Fruit fly (Drosophila melanogaster) whole organism, prepupa: ENCODE results near the gene CG31664.
A peak's percentile ranks its signal among the peaks of the same experiment; 100 is the strongest.

Experiments
- Blimp-1 ChIP-seq: fragments of 200-800 bp; sonication (Bioruptor generic); optimal IDR thresholded peaks from 3 replicates; lab custom pipeline; 2017; ENCODE audit warnings: missing biosample characterization, missing genetic modification characterization, mild to moderate bottlenecking, moderate library complexity, missing genetic modification reagents
- CG10631 ChIP-seq: fragments of 200-800 bp; sonication (Bioruptor generic); optimal IDR thresholded peaks from 2 replicates; lab custom pipeline; 2016; ENCODE audit warnings: missing biosample characterization, missing genetic modification characterization
- CG10669 ChIP-seq: fragments of 200-800 bp; sonication (Bioruptor generic); optimal IDR thresholded peaks from 3 replicates; lab custom pipeline; 2018; ENCODE audit warnings: missing biosample characterization, mild to moderate bottlenecking, missing genetic modification characterization, moderate library complexity
- CG11294 ChIP-seq: fragments of 200-800 bp; sonication (Bioruptor generic); IDR thresholded peaks from 2 replicates; pipeline ENCODE4 v1.3.6; 2022; ENCODE audit warnings: missing biosample characterization, missing genetic modification characterization
- CG11762 ChIP-seq: fragments of 200-800 bp; sonication (Bioruptor generic); optimal IDR thresholded peaks from 3 replicates; lab custom pipeline; 2016; ENCODE audit warnings: missing biosample characterization, missing genetic modification characterization; ENCODE audit not compliant: insufficient read depth
- CG15336 ChIP-seq: fragments of 200-800 bp; sonication (Bioruptor generic); IDR thresholded peaks from 2 replicates; pipeline ENCODE4 v1.3.6; 2022; ENCODE audit warnings: missing biosample characterization, missing genetic modification characterization
- CG1621 ChIP-seq: fragments of 200-800 bp; sonication (Bioruptor generic); optimal IDR thresholded peaks from 3 replicates; lab custom pipeline; 2018; ENCODE audit warnings: missing biosample characterization, mild to moderate bottlenecking, missing genetic modification characterization
- CG16779 ChIP-seq: fragments of 200-800 bp; sonication (Bioruptor generic); optimal IDR thresholded peaks from 3 replicates; lab custom pipeline; 2017; ENCODE audit warnings: missing biosample characterization, mild to moderate bottlenecking, missing genetic modification characterization
- CG32006 ChIP-seq: fragments of 200-800 bp; sonication (Bioruptor generic); optimal IDR thresholded peaks from 3 replicates; lab custom pipeline; 2017; ENCODE audit warnings: missing biosample characterization, mild to moderate bottlenecking, missing genetic modification characterization
- CG34406 ChIP-seq: fragments of 200-800 bp; sonication (Bioruptor generic); optimal IDR thresholded peaks from 3 replicates; lab custom pipeline; 2016; ENCODE audit warnings: missing biosample characterization, missing genetic modification characterization
- CG3919 ChIP-seq: fragments of 200-800 bp; sonication (Bioruptor generic); optimal IDR thresholded peaks from 3 replicates; lab custom pipeline; 2016; ENCODE audit warnings: missing biosample characterization, missing genetic modification characterization
- CG4318 ChIP-seq: fragments of 200-800 bp; sonication (Bioruptor generic); optimal IDR thresholded peaks from 3 replicates; lab custom pipeline; 2017; ENCODE audit warnings: missing biosample characterization, mild to moderate bottlenecking, missing genetic modification characterization
- CG6163 ChIP-seq: fragments of 200-800 bp; sonication (Bioruptor generic); IDR thresholded peaks from 3 replicates; pipeline ENCODE4 v1.3.6; 2022; ENCODE audit warnings: missing biosample characterization, missing genetic modification characterization
- CG6276 ChIP-seq: fragments of 200-800 bp; sonication (Bioruptor generic); optimal IDR thresholded peaks from 2 replicates; lab custom pipeline; 2017; ENCODE audit warnings: missing biosample characterization, mild to moderate bottlenecking, missing genetic modification characterization
- CG6792 ChIP-seq: fragments of 200-800 bp; sonication (Bioruptor generic); optimal IDR thresholded peaks from 3 replicates; lab custom pipeline; 2016; ENCODE audit warnings: missing biosample characterization, missing genetic modification characterization
- CG6854 ChIP-seq: fragments of 200-800 bp; sonication (Bioruptor generic); optimal IDR thresholded peaks from 2 replicates; lab custom pipeline; 2017; ENCODE audit warnings: missing biosample characterization, mild to moderate bottlenecking, missing genetic modification characterization
- CG8119 ChIP-seq: fragments of 200-800 bp; sonication (Bioruptor generic); IDR thresholded peaks from 3 replicates; pipeline ENCODE4 v1.3.6; 2022; ENCODE audit warnings: missing biosample characterization, missing genetic modification characterization
- CG8319 ChIP-seq: fragments of 200-800 bp; sonication (Bioruptor generic); optimal IDR thresholded peaks from 3 replicates; lab custom pipeline; 2016; ENCODE audit warnings: missing biosample characterization, missing genetic modification characterization
- CG8632 ChIP-seq: fragments of 200-800 bp; sonication (Bioruptor generic); optimal IDR thresholded peaks from 3 replicates; lab custom pipeline; 2016; ENCODE audit warnings: missing biosample characterization, missing genetic modification characterization
- CG9139 ChIP-seq: fragments of 200-800 bp; sonication (Bioruptor generic); optimal IDR thresholded peaks from 3 replicates; lab custom pipeline; 2017; ENCODE audit warnings: missing biosample characterization, mild to moderate bottlenecking, missing genetic modification characterization
- Eip75B ChIP-seq: fragments of 200-800 bp; sonication (Bioruptor generic); optimal IDR thresholded peaks from 3 replicates; lab custom pipeline; 2016; ENCODE audit warnings: missing biosample characterization, missing genetic modification characterization
- Eip78C ChIP-seq: fragments of 200-800 bp; sonication (Bioruptor generic); peaks from one replicate; lab custom pipeline; 2016; ENCODE audit warnings: missing biosample characterization, missing genetic modification characterization
- Ets21C ChIP-seq: fragments of 200-800 bp; sonication (Bioruptor generic); optimal IDR thresholded peaks from 3 replicates; lab custom pipeline; 2016; ENCODE audit warnings: missing biosample characterization, missing genetic modification characterization
- Hr38 ChIP-seq: sonication (Bioruptor generic); optimal IDR thresholded peaks from 2 replicates; lab custom pipeline; 2016; ENCODE audit warnings: missing biosample characterization, missing genetic modification characterization
- Hr39 ChIP-seq: fragments of 200-800 bp; sonication (Bioruptor generic); optimal IDR thresholded peaks from 2 replicates; lab custom pipeline; 2016; ENCODE audit warnings: missing biosample characterization, missing genetic modification characterization
- Hr4 ChIP-seq: fragments of 200-800 bp; sonication (Bioruptor generic); optimal IDR thresholded peaks from 3 replicates; lab custom pipeline; 2016; ENCODE audit warnings: missing biosample characterization, missing genetic modification characterization
- Lpt ChIP-seq: fragments of 200-800 bp; sonication (Bioruptor generic); optimal IDR thresholded peaks from 3 replicates; lab custom pipeline; 2016; ENCODE audit warnings: missing biosample characterization, missing genetic modification characterization
- Met ChIP-seq: fragments of 200-800 bp; sonication (Bioruptor generic); optimal IDR thresholded peaks from 3 replicates; lab custom pipeline; 2016; ENCODE audit warnings: missing biosample characterization, missing genetic modification characterization
- Smox ChIP-seq: fragments of 200-800 bp; sonication (Bioruptor generic); optimal IDR thresholded peaks from 3 replicates; lab custom pipeline; 2016; ENCODE audit warnings: missing biosample characterization, missing genetic modification characterization
- Sox102F ChIP-seq: fragments of 200-800 bp; sonication (Bioruptor generic); optimal IDR thresholded peaks from 2 replicates; lab custom pipeline; 2016; ENCODE audit warnings: missing biosample characterization, mild to moderate bottlenecking, missing genetic modification characterization
- Sox14 ChIP-seq: fragments of 200-800 bp; sonication (Bioruptor generic); optimal IDR thresholded peaks from 3 replicates; lab custom pipeline; 2016; ENCODE audit warnings: missing biosample characterization, missing genetic modification characterization
- acj6 ChIP-seq: fragments of 200-800 bp; sonication (Bioruptor generic); optimal IDR thresholded peaks from 3 replicates; lab custom pipeline; 2016; ENCODE audit warnings: missing biosample characterization, missing genetic modification characterization
- dsx ChIP-seq: fragments of 200-800 bp; optimal IDR thresholded peaks from 3 replicates; lab custom pipeline; 2019; ENCODE audit warnings: missing biosample characterization, mild to moderate bottlenecking, missing genetic modification characterization, moderate library complexity; ENCODE audit not compliant: poor library complexity, severe bottlenecking
- eg ChIP-seq: fragments of 200-800 bp; sonication (Bioruptor generic); IDR thresholded peaks from 3 replicates; pipeline ENCODE4 v1.3.6; 2022; ENCODE audit warnings: missing biosample characterization, missing genetic modification characterization
- esn ChIP-seq: fragments of 200-800 bp; sonication (Bioruptor generic); optimal IDR thresholded peaks from 2 replicates; lab custom pipeline; 2016; ENCODE audit warnings: missing biosample characterization, mild to moderate bottlenecking, missing genetic modification characterization, moderate library complexity
- fd59A ChIP-seq: fragments of 200-800 bp; sonication (Bioruptor generic); optimal IDR thresholded peaks from 2 replicates; lab custom pipeline; 2017; ENCODE audit warnings: missing biosample characterization, mild to moderate bottlenecking, missing genetic modification characterization, missing genetic modification reagents
- fd85E ChIP-seq: fragments of 200-800 bp; sonication (Bioruptor generic); optimal IDR thresholded peaks from 3 replicates; lab custom pipeline; 2016; ENCODE audit warnings: missing biosample characterization, missing genetic modification characterization
- fkh ChIP-seq: fragments of 200-800 bp; sonication (Bioruptor generic); optimal IDR thresholded peaks from 3 replicates; lab custom pipeline; 2017; ENCODE audit warnings: missing biosample characterization, mild to moderate bottlenecking, missing genetic modification characterization, moderate library complexity
- net ChIP-seq: fragments of 200-800 bp; sonication (Bioruptor generic); optimal IDR thresholded peaks from 3 replicates; lab custom pipeline; 2016; ENCODE audit warnings: missing biosample characterization, missing genetic modification characterization
- spab ChIP-seq: fragments of 200-800 bp; sonication (Bioruptor generic); optimal IDR thresholded peaks from 2 replicates; lab custom pipeline; 2017; ENCODE audit warnings: missing biosample characterization, mild to moderate bottlenecking, missing genetic modification characterization, missing genetic modification reagents
- ss ChIP-seq, 2 experiments: fragments of 200-800 bp; sonication (Bioruptor generic); optimal IDR thresholded peaks; 2 replicates in 1 of 2; 3 replicates in 1 of 2; lab custom pipeline; 2017 to 2018; ENCODE audit warnings: mild to moderate bottlenecking in 2 of 2, missing biosample characterization in 2 of 2, missing genetic modification characterization in 2 of 2, moderate library complexity in 1 of 2
- svp ChIP-seq: fragments of 200-800 bp; sonication (Bioruptor generic); peaks from one replicate; lab custom pipeline; 2016; ENCODE audit warnings: missing biosample characterization, missing genetic modification characterization
- topi ChIP-seq: fragments of 200-800 bp; sonication (Bioruptor generic); optimal IDR thresholded peaks from 3 replicates; lab custom pipeline; 2016; ENCODE audit warnings: missing biosample characterization, missing genetic modification characterization
- vri ChIP-seq: fragments of 200-800 bp; sonication (Bioruptor generic); optimal IDR thresholded peaks from 3 replicates; lab custom pipeline; 2016; ENCODE audit warnings: missing biosample characterization, mild to moderate bottlenecking, missing genetic modification characterization

CG31664 gene

DNA sequence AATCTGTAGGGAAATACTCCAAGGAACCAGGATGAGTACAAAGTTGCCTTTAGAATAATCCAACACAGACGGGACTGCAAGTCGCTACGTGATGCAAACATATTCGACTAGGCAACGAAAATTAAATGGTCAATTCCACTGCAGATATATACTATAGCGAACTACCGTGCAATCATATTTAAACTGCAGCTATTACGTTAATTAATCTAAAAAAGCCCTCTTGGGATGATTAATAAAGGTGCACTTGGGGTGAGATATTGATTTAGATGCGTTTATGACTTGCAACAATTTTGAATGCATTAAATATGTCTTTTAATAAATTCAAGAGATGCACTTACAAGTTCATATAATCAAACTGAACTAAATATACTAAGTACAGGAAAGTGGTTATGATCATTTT, 34.6 kb downstream of the CG31664 start, which contains the start of gene Gr22c:
Gene Gr22c, minus strand, starts transcription at position 101 of the 400 bp plus-strand sequence.
- TF ChIP-seq Lpt (no peak), Hr4 (no peak), svp (peak; percentile 13)

DNA sequence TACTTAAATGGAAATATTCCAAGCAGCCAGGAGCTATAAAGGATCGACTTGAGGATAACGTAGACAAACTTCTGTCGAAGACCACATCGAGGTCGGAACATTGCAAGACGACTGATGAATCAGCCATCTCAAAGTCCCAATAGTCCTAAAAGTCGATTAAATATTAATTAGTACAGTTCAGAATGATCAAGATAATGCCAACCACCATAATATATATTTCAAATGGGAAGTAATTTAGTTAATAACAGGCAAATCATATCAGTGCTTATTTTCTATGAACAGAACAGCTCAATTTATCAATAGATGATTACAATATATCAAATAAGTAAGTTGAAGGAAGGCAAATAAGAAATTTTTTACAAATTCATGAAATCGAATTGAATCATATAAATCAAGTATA, 36.0 kb downstream of the CG31664 start, which contains the start of gene Gr22d:
Gene Gr22d, minus strand, starts transcription at position 101 of the 400 bp plus-strand sequence.
- TF ChIP-seq dsx (GFP tag; lab: Kevin White, UChicago) (no peak), Smox (GFP tag; lab: Kevin White, UChicago) (no peak), Sox14 (no peak), Hr39 (no peak), CG10631 (GFP tag; lab: Kevin White, UChicago) (no peak), CG15336 (GFP tag; lab: Robert Waterston, UW) (no peak), Met (no peak), CG3919 (GFP tag; lab: Kevin White, UChicago) (no peak), CG6854 (no peak), acj6 (no peak), CG34406 (GFP tag; lab: Kevin White, UChicago) (no peak), vri (GFP tag; lab: Kevin White, UChicago) (no peak), Eip75B (GFP tag; lab: Kevin White, UChicago) (no peak), CG6163 (GFP tag; lab: Robert Waterston, UW) (no peak), CG32006 (no peak), CG11294 (GFP tag; lab: Robert Waterston, UW) (no peak)

dm6 chr2L:1787929-1788328, 38.4 kb downstream of the CG31664 start:
- TF ChIP-seq ss (GFP tag; optimal IDR thresholded peaks at IDR 0.05; lab: Kevin White, UChicago): no peak
- TF ChIP-seq CG6276 (GFP tag; lab: Kevin White, UChicago): no peak
- no peak for TF ChIP-seq CG6854
- no peak for TF ChIP-seq vri (GFP tag; lab: Kevin White, UChicago)
- TF ChIP-seq fd59A (GFP tag; lab: Kevin White, UChicago): no peak
- TF ChIP-seq CG8319: no peak
- TF ChIP-seq Eip78C: no peak
- no peak for TF ChIP-seq Blimp-1 (GFP tag; lab: Kevin White, UChicago)
- no peak for TF ChIP-seq Hr38 (GFP tag; lab: Kevin White, UChicago)
- TF ChIP-seq fkh: no peak
- no peak for TF ChIP-seq CG4318 (GFP tag; lab: Kevin White, UChicago)
- no peak for TF ChIP-seq CG34406 (GFP tag; lab: Kevin White, UChicago)
- no peak for TF ChIP-seq Ets21C (GFP tag; lab: Kevin White, UChicago)
- no peak for TF ChIP-seq spab (GFP tag; lab: Kevin White, UChicago)
- TF ChIP-seq CG15336 (GFP tag; lab: Robert Waterston, UW): no peak
- no peak for TF ChIP-seq Hr39

DNA sequence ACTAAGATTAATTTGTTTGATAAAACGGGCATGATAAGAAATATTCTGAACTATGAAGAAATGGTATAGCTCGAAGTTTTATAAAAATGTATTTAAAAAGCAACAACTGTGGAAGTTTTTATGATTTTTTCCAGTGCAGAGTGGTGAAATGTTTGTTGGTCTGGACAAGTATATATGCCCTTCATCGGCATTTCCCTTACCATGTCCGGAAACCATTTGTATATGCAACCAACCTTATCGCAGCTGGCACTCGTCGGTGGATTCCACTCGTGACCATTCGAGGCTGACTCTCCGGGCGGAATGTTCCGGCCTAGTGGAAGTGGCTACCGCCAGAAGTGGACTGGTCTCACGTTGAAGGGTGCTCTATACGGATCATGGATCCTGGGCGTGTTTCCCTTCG, 42.5 kb downstream of the CG31664 start, which contains the start of gene Gr22e:
Gene Gr22e, plus strand, starts transcription at position 301 of the 400 bp plus-strand sequence.
- TF ChIP-seq CG1621 (tag; lab: Kevin White, UChicago) (no peak), CG9139 (GFP tag; lab: Kevin White, UChicago) (no peak), esn (no peak), svp (no peak), fd85E (no peak), Sox102F (GFP tag; lab: Kevin White, UChicago) (no peak), eg (no peak), CG8119 (no peak), acj6 (no peak), CG8632 (GFP tag; lab: Kevin White, UChicago) (no peak), topi (no peak), Eip78C (no peak), CG10669 (GFP tag; lab: Kevin White, UChicago) (no peak), CG11762 (GFP tag; lab: Kevin White, UChicago) (no peak), CG16779 (no peak), net (no peak), CG6792 (GFP tag; lab: Kevin White, UChicago) (no peak), Hr38 (GFP tag; lab: Kevin White, UChicago) (no peak), CG11294 (GFP tag; lab: Robert Waterston, UW) (no peak)
